Worm (Caenorhabditis elegans) whole organism, L4 larva: ENCODE measurements around the gene fbxc-54.

Experiments
- Y48G9A.11 ChIP-seq: fragments of 200-800 bp; sonication (Bioruptor generic); IDR thresholded peaks from 2 replicates; pipeline ENCODE4 v1.3.6; 2022; ENCODE audit warnings: missing genetic modification reagents, missing genetic modification characterization, missing compliant biosample characterization
- Y5F2A.4 ChIP-seq: fragments of 200-800 bp; sonication (Bioruptor generic); optimal IDR thresholded peaks from 2 replicates; lab custom pipeline; 2018; ENCODE audit warnings: mild to moderate bottlenecking, missing genetic modification characterization, missing compliant biosample characterization
- aha-1 ChIP-seq: fragments of 150-350 bp; peaks from one replicate; lab custom pipeline; 2014; ENCODE audit warnings: missing biosample characterization, missing genetic modification characterization
- aly-2 ChIP-seq: sonication (generic microtip); optimal IDR thresholded peaks from 2 replicates; lab custom pipeline; 2018; ENCODE audit warnings: missing biosample characterization, missing genetic modification characterization
- arid-1 ChIP-seq: fragments of 200-800 bp; sonication (Bioruptor generic); conservative IDR thresholded peaks from 2 replicates; pipeline ENCODE4 v1.3.6; 2022; ENCODE audit warnings: missing genetic modification reagents, missing genetic modification characterization, missing compliant biosample characterization
- attf-4 ChIP-seq: sonication (generic microtip); optimal IDR thresholded peaks from 3 replicates; lab custom pipeline; 2017; ENCODE audit warnings: missing biosample characterization, missing genetic modification characterization
- ceh-20 ChIP-seq: fragments of 200-800 bp; sonication (Bioruptor generic); IDR thresholded peaks from 2 replicates; pipeline ENCODE4 v1.3.6; 2022; ENCODE audit warnings: missing genetic modification reagents, missing genetic modification characterization, missing compliant biosample characterization
- ceh-28 ChIP-seq: fragments of 150-350 bp; optimal IDR thresholded peaks from 2 replicates; lab custom pipeline; 2014; ENCODE audit warnings: missing biosample characterization, missing genetic modification reagents, missing genetic modification characterization
- ceh-32 ChIP-seq: sonication (generic microtip); optimal IDR thresholded peaks from 2 replicates; lab custom pipeline; 2016; ENCODE audit warnings: mild to moderate bottlenecking, missing genetic modification characterization, missing compliant biosample characterization; ENCODE audit not compliant: poor library complexity
- ceh-44 ChIP-seq: fragments of 200-800 bp; sonication (Bioruptor generic); IDR thresholded peaks from 2 replicates; pipeline ENCODE4 v1.3.6; 2022; ENCODE audit warnings: missing genetic modification reagents, missing genetic modification characterization, missing compliant biosample characterization
- ceh-82 ChIP-seq: sonication (generic microtip); optimal IDR thresholded peaks from 2 replicates; lab custom pipeline; 2017; ENCODE audit warnings: missing biosample characterization, missing genetic modification characterization
- daf-16 ChIP-seq, 3 experiments: sonication (generic microtip); optimal IDR thresholded peaks; 2 replicates each; lab custom pipeline; 2016 to 2017; ENCODE audit warnings: missing genetic modification characterization in 3 of 3, missing genetic modification reagents in 3 of 3, mild to moderate bottlenecking in 2 of 3, missing compliant biosample characterization in 2 of 3, missing biosample characterization in 1 of 3, moderate library complexity in 1 of 3
- daf-8 ChIP-seq: fragments of 200-800 bp; sonication (Bioruptor generic); IDR thresholded peaks from 2 replicates; pipeline ENCODE4 v1.3.6; 2022; ENCODE audit warnings: missing genetic modification characterization, missing compliant biosample characterization
- dmd-8 ChIP-seq: fragments of 200-800 bp; sonication (Bioruptor generic); IDR thresholded peaks from 2 replicates; pipeline ENCODE4 v1.3.6; 2022; ENCODE audit warnings: missing genetic modification characterization, missing compliant biosample characterization
- dmd-9 ChIP-seq: fragments of 200-800 bp; sonication (Bioruptor generic); IDR thresholded peaks from 2 replicates; pipeline ENCODE4 v1.3.6; 2022; ENCODE audit warnings: missing genetic modification reagents, missing genetic modification characterization, missing compliant biosample characterization
- duxl-1 ChIP-seq: sonication (generic microtip); optimal IDR thresholded peaks from 2 replicates; lab custom pipeline; 2016; ENCODE audit warnings: mild to moderate bottlenecking, missing genetic modification characterization, moderate library complexity, missing compliant biosample characterization; ENCODE audit not compliant: poor library complexity
- dve-1 ChIP-seq: sonication (generic microtip); optimal IDR thresholded peaks from 2 replicates; lab custom pipeline; 2017; ENCODE audit warnings: antibody characterized with exemption, mild to moderate bottlenecking, missing genetic modification characterization, missing compliant biosample characterization; ENCODE audit not compliant: insufficient read depth
- egl-27 ChIP-seq: sonication (generic microtip); optimal IDR thresholded peaks from 3 replicates; lab custom pipeline; 2017; ENCODE audit warnings: missing biosample characterization, missing genetic modification reagents, missing genetic modification characterization
- egl-43 ChIP-seq: fragments of 200-800 bp; sonication (Bioruptor generic); IDR thresholded peaks from 2 replicates; pipeline ENCODE4 v1.3.6; 2022; ENCODE audit warnings: missing genetic modification reagents, missing genetic modification characterization, missing compliant biosample characterization
- fkh-10 ChIP-seq: fragments of 150-350 bp; optimal IDR thresholded peaks from 2 replicates; lab custom pipeline; 2014; ENCODE audit warnings: missing biosample characterization, missing genetic modification reagents, missing genetic modification characterization
- fos-1 ChIP-seq: fragments of 150-350 bp; optimal IDR thresholded peaks from 2 replicates; lab custom pipeline; 2014; ENCODE audit warnings: missing biosample characterization, missing genetic modification characterization
- gei-8 ChIP-seq: fragments of 200-800 bp; sonication (Bioruptor generic); optimal IDR thresholded peaks from 2 replicates; lab custom pipeline; 2018; ENCODE audit warnings: mild to moderate bottlenecking, missing genetic modification characterization, missing compliant biosample characterization
- lim-7 ChIP-seq: fragments of 200-800 bp; sonication (Bioruptor generic); IDR thresholded peaks from 2 replicates; pipeline ENCODE4 v1.3.6; 2022; ENCODE audit warnings: missing genetic modification characterization, missing compliant biosample characterization
- lin-1 ChIP-seq: fragments of 200-800 bp; sonication (Bioruptor generic); IDR thresholded peaks from 2 replicates; pipeline ENCODE4 v1.3.6; 2022; ENCODE audit warnings: missing genetic modification reagents, missing genetic modification characterization, missing compliant biosample characterization
- lin-13 ChIP-seq: fragments of 150-350 bp; optimal IDR thresholded peaks from 2 replicates; lab custom pipeline; 2014; ENCODE audit warnings: missing biosample characterization, missing genetic modification reagents, missing genetic modification characterization
- lin-29 ChIP-seq: fragments of 200-800 bp; sonication (Bioruptor generic); IDR thresholded peaks from 2 replicates; pipeline ENCODE4 v1.3.6; 2022; ENCODE audit warnings: missing genetic modification reagents, missing genetic modification characterization, missing compliant biosample characterization
- lin-38 ChIP-seq: fragments of 200-800 bp; sonication (Bioruptor generic); IDR thresholded peaks from 2 replicates; pipeline ENCODE4 v1.3.6; 2022; ENCODE audit warnings: missing genetic modification reagents, missing genetic modification characterization, missing compliant biosample characterization
- lsy-2 ChIP-seq, 2 experiments: fragments of 150-350 bp in 1 of 2; sonication (generic microtip) in 1 of 2; optimal IDR thresholded peaks; 2 replicates each; lab custom pipeline; 2014 to 2017; ENCODE audit warnings: missing biosample characterization in 2 of 2, missing genetic modification characterization in 2 of 2
- madf-5 ChIP-seq, 2 experiments: fragments of 200-800 bp; sonication (Bioruptor generic); IDR thresholded peaks; 2 replicates each; pipeline ENCODE4 v1.3.6; 2022; ENCODE audit warnings: missing compliant biosample characterization in 2 of 2, missing genetic modification characterization in 2 of 2
- mdl-1 ChIP-seq, 2 experiments: fragments of 150-350 bp in 1 of 2; sonication (generic microtip) in 1 of 2; optimal IDR thresholded peaks; 2 replicates each; lab custom pipeline; 2014 to 2017; ENCODE audit warnings: missing biosample characterization in 2 of 2, missing genetic modification characterization in 2 of 2
- mep-1 ChIP-seq: fragments of 150-350 bp; sonication (generic microtip); optimal IDR thresholded peaks from 3 replicates; lab custom pipeline; 2014; ENCODE audit warnings: missing biosample characterization, missing genetic modification characterization
- mes-2 ChIP-seq: sonication (generic microtip); optimal IDR thresholded peaks from 2 replicates; lab custom pipeline; 2016; ENCODE audit warnings: missing genotype, mild to moderate bottlenecking, missing genetic modification characterization, missing compliant biosample characterization; ENCODE audit not compliant: poor library complexity, severe bottlenecking
- mxl-2 ChIP-seq: fragments of 200-800 bp; sonication (Bioruptor generic); conservative IDR thresholded peaks from 2 replicates; pipeline ENCODE4 v1.3.6; 2022; ENCODE audit warnings: missing genetic modification reagents, missing genetic modification characterization, missing compliant biosample characterization
- nhr-10 ChIP-seq: fragments of 150-350 bp; optimal IDR thresholded peaks from 2 replicates; lab custom pipeline; 2014; ENCODE audit warnings: missing biosample characterization, missing genetic modification characterization
- nhr-102 ChIP-seq: sonication (generic microtip); optimal IDR thresholded peaks from 2 replicates; lab custom pipeline; 2016; ENCODE audit warnings: mild to moderate bottlenecking, missing genetic modification characterization, moderate library complexity, missing compliant biosample characterization
- nhr-237 ChIP-seq: sonication (generic microtip); optimal IDR thresholded peaks from 2 replicates; lab custom pipeline; 2017; ENCODE audit warnings: missing biosample characterization, missing genetic modification characterization
- nhr-41 ChIP-seq: fragments of 200-800 bp; sonication (Bioruptor generic); IDR thresholded peaks from 2 replicates; pipeline ENCODE4 v1.3.6; 2022; ENCODE audit warnings: missing genetic modification reagents, missing genetic modification characterization, missing compliant biosample characterization
- php-3 ChIP-seq: fragments of 200-800 bp; sonication (Bioruptor generic); IDR thresholded peaks from 2 replicates; pipeline ENCODE4 v1.3.6; 2022; ENCODE audit warnings: missing genetic modification reagents, missing genetic modification characterization, missing compliant biosample characterization
- pqm-1 ChIP-seq: sonication (generic microtip); optimal IDR thresholded peaks from 2 replicates; lab custom pipeline; 2017; ENCODE audit warnings: missing biosample characterization, missing genetic modification characterization
- saeg-2 ChIP-seq: fragments of 200-800 bp; sonication (Bioruptor generic); IDR thresholded peaks from 2 replicates; pipeline ENCODE4 v1.3.6; 2022; ENCODE audit warnings: missing genetic modification reagents, missing genetic modification characterization, missing compliant biosample characterization
- set-16 ChIP-seq: fragments of 200-800 bp; sonication (Bioruptor generic); IDR thresholded peaks from 2 replicates; pipeline ENCODE4 v1.3.6; 2022; ENCODE audit warnings: missing genetic modification reagents, missing genetic modification characterization, missing compliant biosample characterization
- spr-1 ChIP-seq: sonication (generic microtip); optimal IDR thresholded peaks from 2 replicates; lab custom pipeline; 2016; ENCODE audit warnings: mild to moderate bottlenecking, missing genetic modification characterization, missing compliant biosample characterization
- tag-97 ChIP-seq: fragments of 200-800 bp; sonication (Bioruptor generic); IDR thresholded peaks from 2 replicates; pipeline ENCODE4 v1.3.6; 2022; ENCODE audit warnings: missing genetic modification characterization, missing compliant biosample characterization
- unc-39 ChIP-seq: sonication (generic microtip); optimal IDR thresholded peaks from 2 replicates; lab custom pipeline; 2017; ENCODE audit warnings: missing biosample characterization, missing genetic modification characterization
- unc-62 ChIP-seq, 3 experiments: fragments of 150-350 bp in 1 of 3; sonication (generic microtip); optimal IDR thresholded peaks in 2 of 3; peaks in 1 of 3; 1 replicate in 1 of 3; 2 replicates in 2 of 3; lab custom pipeline; 2014 to 2017; ENCODE audit warnings: missing biosample characterization in 3 of 3, missing genetic modification characterization in 3 of 3, missing genetic modification reagents in 3 of 3, missing genotype in 1 of 3
- vab-7 ChIP-seq: fragments of 200-800 bp; sonication (Bioruptor generic); IDR thresholded peaks from 2 replicates; pipeline ENCODE4 v1.3.6; 2022; ENCODE audit warnings: missing genetic modification reagents, missing genetic modification characterization, missing compliant biosample characterization
- zag-1 ChIP-seq: fragments of 150-350 bp; optimal IDR thresholded peaks from 2 replicates; lab custom pipeline; 2014; ENCODE audit warnings: missing biosample characterization, missing genetic modification characterization
- zip-11 ChIP-seq: fragments of 200-800 bp; sonication (Bioruptor generic); IDR thresholded peaks from 2 replicates; pipeline ENCODE4 v1.3.6; 2022; ENCODE audit warnings: missing genetic modification characterization, missing compliant biosample characterization

The fbxc-54 gene

DNA sequence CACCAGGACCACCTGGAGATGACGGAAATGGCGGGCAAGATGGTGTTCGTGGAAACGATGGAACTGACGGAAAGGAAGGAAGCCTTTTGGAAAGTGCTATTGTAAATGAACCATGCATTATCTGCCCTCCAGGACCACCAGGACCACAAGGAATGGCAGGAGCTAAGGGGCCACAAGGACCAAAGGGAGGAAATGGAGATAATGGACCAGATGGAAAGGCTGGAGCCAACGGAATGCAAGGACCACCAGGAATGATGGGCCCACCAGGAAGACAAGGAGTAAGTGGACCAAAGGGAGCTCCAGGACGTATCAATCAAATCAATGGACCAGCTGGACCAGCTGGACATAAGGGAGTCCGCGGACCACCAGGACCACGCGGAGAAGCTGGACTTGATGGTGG lies 7.8 kb upstream of the fbxc-54 start:
- no peak for TF ChIP-seq daf-16 (GFP tag; optimal IDR thresholded peaks at IDR 0.05; lab: Kevin White, UChicago)
- no peak for TF ChIP-seq daf-16 (tag; optimal IDR thresholded peaks at IDR 0.05; lab: Kevin White, UChicago)
- no peak for TF ChIP-seq unc-39 (tag; lab: Kevin White, UChicago)
- TF ChIP-seq fkh-10, result no peak
- no peak for TF ChIP-seq lin-1 (GFP tag; lab: Robert Waterston, UW)
- TF ChIP-seq lin-38 (GFP tag; lab: Robert Waterston, UW), result no peak
- TF ChIP-seq egl-43, result peak; percentile 4; the same call in 1 of the 2 replicates
- TF ChIP-seq lsy-2 (tag; optimal IDR thresholded peaks at IDR 0.05; lab: Kevin White, UChicago), result no peak
- TF ChIP-seq duxl-1 (tag; lab: Kevin White, UChicago), result no peak
- TF ChIP-seq lim-7, result 0 out of 2 replicates have a peak, but pooled peaks have one; percentile 27
- TF ChIP-seq arid-1 (GFP tag; lab: Robert Waterston, UW), result no peak
- no peak for TF ChIP-seq lin-13 (GFP tag; lab: Kevin White, UChicago)
- no peak for TF ChIP-seq spr-1
- peak; percentile 57; the same call in 1 of the 2 replicates for TF ChIP-seq set-16 (GFP tag; lab: Robert Waterston, UW)
- TF ChIP-seq lin-29 (GFP tag; lab: Robert Waterston, UW), result no peak
- TF ChIP-seq mep-1, result no peak
- TF ChIP-seq zag-1 (tag; lab: Kevin White, UChicago), result no peak
- TF ChIP-seq mes-2 (tag; lab: Kevin White, UChicago), result peak; percentile 8
- no peak for TF ChIP-seq aly-2 (tag; lab: Kevin White, UChicago)
- TF ChIP-seq php-3 (GFP tag; lab: Robert Waterston, UW), result no peak
- no peak for TF ChIP-seq gei-8

DNA sequence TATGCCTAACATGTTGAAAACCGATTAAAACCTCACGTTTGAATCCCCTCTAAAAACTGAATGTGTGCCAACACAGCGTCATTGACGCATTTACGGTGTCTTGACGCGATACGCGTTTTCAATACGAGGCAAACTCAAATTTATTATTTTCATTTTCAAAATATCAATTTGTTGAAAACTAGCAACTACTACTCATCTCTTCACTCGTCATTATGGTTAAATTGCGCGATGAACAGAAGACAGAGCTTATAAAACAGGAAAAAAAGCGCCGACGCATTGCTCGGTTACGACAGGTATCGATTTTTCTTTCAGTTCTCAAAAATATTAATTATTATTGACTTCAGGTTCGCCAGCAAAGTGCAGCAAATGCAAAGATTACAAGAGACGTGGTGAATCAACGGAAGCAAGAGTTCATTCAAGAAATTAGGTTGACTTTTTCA lies 6.9 kb upstream of the fbxc-54 start, which contains the start of gene enee-1:
TSS of gene enee-1 (plus strand) at position 108 of the 440 bp plus-strand sequence.
- TF ChIP-seq nhr-41 (GFP tag; lab: Robert Waterston, UW) (no peak), tag-97 (no peak), daf-8 (GFP tag; lab: Robert Waterston, UW) (no peak), nhr-102 (tag; lab: Kevin White, UChicago) (peak; percentile 81), ceh-44 (GFP tag; lab: Robert Waterston, UW) (no peak), Y48G9A.11 (GFP tag; lab: Robert Waterston, UW) (no peak), lin-13 (GFP tag; lab: Kevin White, UChicago) (peak; percentile 61), ceh-32 (tag; lab: Kevin White, UChicago) (peak; percentile 23), nhr-237 (tag; lab: Kevin White, UChicago) (no peak), saeg-2 (GFP tag; lab: Robert Waterston, UW) (0 out of 2 replicates have a peak, but pooled peaks have one; percentile 51), spr-1 (peak; percentile 83), vab-7 (no peak), egl-43 (no peak), attf-4 (tag; lab: Kevin White, UChicago) (no peak), dve-1 (tag; lab: Kevin White, UChicago) (peak; percentile 92), mdl-1 (tag; optimal IDR thresholded peaks at IDR 0.05; lab: Kevin White, UChicago) (peak in 1 of 2 experiments; percentile 18), zip-11 (GFP tag; lab: Robert Waterston, UW) (no peak), aha-1 (tag; lab: Kevin White, UChicago) (peak; percentile 95), unc-62 (GFP tag; optimal IDR thresholded peaks at IDR 0.05 in 1 of 2; lab: Kevin White, UChicago) (peak in 1 of 2 experiments; percentile 92), unc-62 (tag; optimal IDR thresholded peaks at IDR 0.05; lab: Kevin White, UChicago) (no peak), ceh-20 (no peak), gei-8 (no peak), ceh-82 (tag; lab: Kevin White, UChicago) (no peak), nhr-10 (tag; lab: Kevin White, UChicago) (no peak), php-3 (GFP tag; lab: Robert Waterston, UW) (0 out of 2 replicates have a peak, but pooled peaks have one; percentile 6), mxl-2 (GFP tag; lab: Robert Waterston, UW) (no peak), fos-1 (no peak), egl-27 (tag; lab: Kevin White, UChicago) (no peak), Y5F2A.4 (GFP tag; lab: Kevin White, UChicago) (peak; percentile 25), ceh-28 (tag; lab: Kevin White, UChicago) (peak; percentile 3), aly-2 (tag; lab: Kevin White, UChicago) (no peak), pqm-1 (no peak), dmd-8 (GFP tag; lab: Robert Waterston, UW) (no peak), madf-5 (GFP tag; IDR thresholded peaks at IDR 0.05; lab: Robert Waterston, UW) (no peak), dmd-9 (GFP tag; lab: Robert Waterston, UW) (no peak)
